Worm (Caenorhabditis elegans): ENCODE measurements around the gene far-1.

ce11 chrIII:9071372-9071771, 9.6 kb downstream of the far-1 start, which contains the start of gene lin-12:
- TF ChIP-seq egl-27 (tag; optimal IDR thresholded peaks at IDR 0.05) (no peak), unc-62 (GFP tag; optimal IDR thresholded peaks at IDR 0.05) (no peak), pqm-1 (tag; optimal IDR thresholded peaks at IDR 0.05) (no peak), lin-39 (tag; optimal IDR thresholded peaks at IDR 0.05) (no peak), jun-1 (tag; optimal IDR thresholded peaks at IDR 0.05) (no peak), ztf-11 (tag; optimal IDR thresholded peaks at IDR 0.05) (no peak), efl-1 (optimal IDR thresholded peaks at IDR 0.05) (no peak), efl-1 (GFP tag; optimal IDR thresholded peaks at IDR 0.05 in 1 of 2) (peak in 1 of 2 experiments; percentile 64), lin-15B (tag; optimal IDR thresholded peaks at IDR 0.05) (no peak), pag-3 (tag; optimal IDR thresholded peaks at IDR 0.05; ENCODE audit: borderline replicate concordance, insufficient read depth) (no peak), fos-1 (tag; optimal IDR thresholded peaks at IDR 0.05) (no peak), lin-13 (GFP tag; optimal IDR thresholded peaks at IDR 0.05) (no peak), snpc-4 (tag; optimal IDR thresholded peaks at IDR 0.05) (no peak)
